Worm (Caenorhabditis elegans): Measurements from ENCODE around the gene acr-18.

ce11 chrV:15571006-15571526 is 12.1 kb upstream of the acr-18 start, which contains the start of gene fbxa-95:
- TF ChIP-seq syd-9 (tag; optimal IDR thresholded peaks at IDR 0.05) (no peak), fkh-10 (GFP tag; optimal IDR thresholded peaks at IDR 0.05) (no peak), ets-4 (tag; optimal IDR thresholded peaks at IDR 0.05) (no peak), dve-1 (tag; optimal IDR thresholded peaks at IDR 0.05) (no peak), hlh-30 (tag; optimal IDR thresholded peaks at IDR 0.05; ENCODE audit: insufficient read depth) (no peak), nhr-232 (tag; optimal IDR thresholded peaks at IDR 0.05) (no peak), pag-3 (tag; optimal IDR thresholded peaks at IDR 0.05; ENCODE audit: borderline replicate concordance) (no peak), pha-2 (tag; optimal IDR thresholded peaks at IDR 0.05) (no peak), ceh-9 (tag; optimal IDR thresholded peaks at IDR 0.05) (no peak)
